Worm (Caenorhabditis elegans) whole organism, late embryonic: ENCODE results near the gene srv-17.

Experiments
- ama-1 ChIP-seq: fragments of 150-350 bp; optimal IDR thresholded peaks from 2 replicates; lab custom pipeline; 2014
- dve-1 ChIP-seq: sonication (generic microtip); optimal IDR thresholded peaks from 2 replicates; lab custom pipeline; 2017; ENCODE audit warnings: antibody characterized with exemption, mild to moderate bottlenecking, missing genetic modification characterization, missing compliant biosample characterization
- fax-1 ChIP-seq: sonication (generic microtip); optimal IDR thresholded peaks from 2 replicates; lab custom pipeline; 2016; ENCODE audit warnings: missing genotype, missing genetic modification characterization, missing compliant biosample characterization
- hlh-30 ChIP-seq: sonication (generic microtip); optimal IDR thresholded peaks from 2 replicates; lab custom pipeline; 2017; ENCODE audit warnings: antibody characterized with exemption, missing genetic modification characterization, missing compliant biosample characterization; ENCODE audit not compliant: insufficient read depth
- hlh-6 ChIP-seq: sonication (generic microtip); optimal IDR thresholded peaks from 2 replicates; lab custom pipeline; 2016; ENCODE audit warnings: missing genotype, missing genetic modification characterization, missing compliant biosample characterization
- lin-11 ChIP-seq: fragments of 200-800 bp; sonication (Bioruptor generic); optimal IDR thresholded peaks from 2 replicates; lab custom pipeline; 2018; ENCODE audit warnings: mild to moderate bottlenecking, missing genetic modification characterization, missing compliant biosample characterization
- nhr-232 ChIP-seq: sonication (generic microtip); optimal IDR thresholded peaks from 2 replicates; lab custom pipeline; 2016; ENCODE audit warnings: missing genetic modification characterization, missing compliant biosample characterization

ce11 chrIV:5870072-5870471 is at the start of gene srv-17:
- TF ChIP-seq nhr-232 (tag; lab: Kevin White, UChicago) (no peak), hlh-30 (tag; lab: Kevin White, UChicago) (no peak), fax-1 (tag; lab: Kevin White, UChicago) (no peak), dve-1 (no peak), ama-1 (lab: Kevin White, UChicago) (no peak), lin-11 (tag; lab: Kevin White, UChicago) (no peak), hlh-6 (tag; lab: Kevin White, UChicago) (no peak)
